Worm (Caenorhabditis elegans): ENCODE measurements around the gene par-3.

The par-3 gene

ce11 chrIII:5719832-5720194 lies 55.8 kb downstream of the par-3 start:
- TF ChIP-seq ceh-39 (tag; optimal IDR thresholded peaks at IDR 0.05) (no peak), hlh-1 (tag; optimal IDR thresholded peaks at IDR 0.05) (no peak), snpc-4 (tag; optimal IDR thresholded peaks at IDR 0.05) (no peak), tbx-8 (GFP tag; optimal IDR thresholded peaks at IDR 0.05) (no peak), cnd-1 (tag; optimal IDR thresholded peaks at IDR 0.05) (no peak), ces-1 (GFP tag; optimal IDR thresholded peaks at IDR 0.05) (no peak), flh-1 (GFP tag; optimal IDR thresholded peaks at IDR 0.05) (no peak), ham-2 (GFP tag; optimal IDR thresholded peaks at IDR 0.05) (no peak), nhr-76 (tag; optimal IDR thresholded peaks at IDR 0.05) (no peak), nhr-2 (tag; optimal IDR thresholded peaks at IDR 0.05) (no peak), nhr-12 (tag; optimal IDR thresholded peaks at IDR 0.05) (no peak), ceh-83 (GFP tag; optimal IDR thresholded peaks at IDR 0.05) (no peak), mls-2 (tag; optimal IDR thresholded peaks at IDR 0.05) (no peak), ztf-11 (tag; optimal IDR thresholded peaks at IDR 0.05) (no peak), lin-32 (GFP tag; optimal IDR thresholded peaks at IDR 0.05) (no peak)

DNA sequence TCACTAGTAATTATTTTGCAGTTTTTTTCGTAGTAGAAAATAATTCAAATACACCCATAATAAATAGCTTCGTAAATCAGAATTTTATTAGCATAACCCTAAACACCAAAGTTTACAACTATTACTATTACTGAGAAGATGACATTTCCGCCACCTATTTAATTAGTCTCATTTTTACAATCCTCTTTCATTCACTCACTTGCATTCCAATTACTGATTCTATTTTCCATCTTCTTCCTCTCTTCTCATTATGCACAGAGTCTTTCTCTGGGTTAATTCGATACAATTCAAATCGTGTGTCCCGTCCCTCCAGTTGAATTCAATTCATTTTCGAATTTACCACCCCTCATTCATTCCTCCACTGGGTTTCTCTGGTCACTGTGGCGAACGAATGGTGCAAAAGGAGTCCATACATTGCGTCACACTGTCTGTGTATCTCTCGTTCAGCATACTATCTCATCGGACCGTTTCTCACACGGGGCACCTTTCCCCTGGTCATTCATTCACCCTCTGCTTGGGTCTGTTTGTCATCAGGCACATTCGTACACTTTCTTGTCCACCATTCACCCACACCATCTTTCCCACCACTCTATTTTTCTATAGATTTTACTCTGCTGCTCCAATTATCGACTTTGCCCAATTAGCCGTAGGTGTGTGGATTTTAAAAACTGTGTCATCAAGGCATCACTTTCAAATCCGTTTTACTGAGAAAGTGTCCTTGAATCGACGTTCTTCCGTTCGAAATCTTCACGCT lies 56.4 kb downstream of the par-3 start:
- peak; percentile 37 for TF ChIP-seq cnd-1 (tag; optimal IDR thresholded peaks at IDR 0.05)
- TF ChIP-seq M03D4.4 (tag; optimal IDR thresholded peaks at IDR 0.05) = peak; percentile 15
- peak; percentile 73 for TF ChIP-seq lin-32 (GFP tag; optimal IDR thresholded peaks at IDR 0.05)
- TF ChIP-seq blmp-1 (tag; optimal IDR thresholded peaks at IDR 0.05) = no peak
- TF ChIP-seq zip-8 (tag; optimal IDR thresholded peaks at IDR 0.05) = peak; percentile 41
- peak; percentile 59 for TF ChIP-seq nhr-2 (tag; optimal IDR thresholded peaks at IDR 0.05)
- TF ChIP-seq ztf-11 (tag; optimal IDR thresholded peaks at IDR 0.05) = peak; percentile 0
- peak; percentile 15 for TF ChIP-seq hlh-1 (tag; optimal IDR thresholded peaks at IDR 0.05)
- peak; percentile 99 for TF ChIP-seq ces-1 (GFP tag; optimal IDR thresholded peaks at IDR 0.05)
- TF ChIP-seq unc-39 (tag; optimal IDR thresholded peaks at IDR 0.05) = no peak

- TF ChIP-seq mab-5 (tag; optimal IDR thresholded peaks at IDR 0.05) (no peak), ces-1 (GFP tag; optimal IDR thresholded peaks at IDR 0.05) (peak; percentile 45), unc-62 (GFP tag; optimal IDR thresholded peaks at IDR 0.05) (peak; percentile 75)
Observed at ce11 chrIII:5721488-5721887, 57.5 kb downstream of the par-3 start.

- TF ChIP-seq ham-2 (GFP tag; optimal IDR thresholded peaks at IDR 0.05) (no peak), ces-1 (GFP tag; optimal IDR thresholded peaks at IDR 0.05) (peak; percentile 38), mep-1 (tag; optimal IDR thresholded peaks at IDR 0.05) (peak; percentile 24)
Observed at ce11 chrIII:5721888-5722287, 57.9 kb downstream of the par-3 start.

DNA sequence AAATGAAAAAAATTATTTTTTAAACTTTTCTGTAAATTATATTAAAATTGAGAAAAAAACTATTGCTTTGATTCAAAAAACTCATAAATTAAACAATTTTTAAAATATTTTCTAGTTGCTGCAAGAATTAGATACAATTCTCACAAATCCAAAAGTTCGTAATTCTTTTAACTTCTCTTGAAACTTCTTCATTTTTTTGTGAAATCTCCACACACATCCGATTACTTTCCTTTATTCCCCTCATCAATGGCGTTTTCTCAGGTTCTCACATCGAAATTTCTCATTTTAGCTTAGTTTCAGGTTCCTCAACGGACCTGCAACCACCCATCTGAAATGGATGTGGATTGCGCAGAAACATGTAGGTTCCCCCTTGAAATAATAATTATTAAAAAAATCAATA lies 58.5 kb downstream of the par-3 start, which contains the start of gene wrm-1:
wrm-1 (plus strand) TSS at position 301 of the 400 bp plus-strand sequence.
- TF ChIP-seq nhr-28 (tag; optimal IDR thresholded peaks at IDR 0.05) (no peak), tbx-8 (GFP tag; optimal IDR thresholded peaks at IDR 0.05) (no peak), nhr-12 (tag; optimal IDR thresholded peaks at IDR 0.05) (no peak)

Measured in whole organism, mixed stage, embryonic.